Worm (Caenorhabditis elegans) whole organism, young adult: ENCODE measurements around the gene Y97E10AR.3.

Experiments
- B0261.1 ChIP-seq: sonication (generic microtip); optimal IDR thresholded peaks from 2 replicates; lab custom pipeline; 2016; ENCODE audit warnings: mild to moderate bottlenecking, missing genetic modification characterization, moderate library complexity, missing compliant biosample characterization
- B0336.3 ChIP-seq: fragments of 200-800 bp; sonication (Bioruptor generic); IDR thresholded peaks from 2 replicates; pipeline ENCODE4 v1.3.6; 2022; ENCODE audit warnings: missing genetic modification characterization, missing compliant biosample characterization
- C06A6.2 ChIP-seq: fragments of 200-800 bp; sonication (Bioruptor generic); conservative IDR thresholded peaks from 2 replicates; pipeline ENCODE4 v1.3.6; 2022; ENCODE audit warnings: missing genetic modification characterization, missing compliant biosample characterization
- F22D6.2 ChIP-seq: sonication (generic microtip); optimal IDR thresholded peaks from 2 replicates; lab custom pipeline; 2016; ENCODE audit warnings: mild to moderate bottlenecking, missing genetic modification characterization, missing compliant biosample characterization
- F33H1.4 ChIP-seq: fragments of 200-800 bp; sonication (Bioruptor generic); IDR thresholded peaks from 2 replicates; pipeline ENCODE4 v1.3.6; 2022; ENCODE audit warnings: missing genetic modification reagents, missing genetic modification characterization, missing compliant biosample characterization
- F39B2.1 ChIP-seq: fragments of 200-800 bp; sonication (Bioruptor generic); IDR thresholded peaks from 2 replicates; pipeline ENCODE4 v1.3.6; 2022; ENCODE audit warnings: missing genetic modification reagents, missing genetic modification characterization, missing compliant biosample characterization
- F49E8.2 ChIP-seq: sonication (generic microtip); optimal IDR thresholded peaks from 3 replicates; lab custom pipeline; 2017; ENCODE audit warnings: missing genetic modification characterization, mild to moderate bottlenecking, missing compliant biosample characterization, antibody characterized with exemption, moderate library complexity; ENCODE audit not compliant: insufficient read depth
- F57A8.1 ChIP-seq: fragments of 200-800 bp; sonication (Bioruptor generic); optimal IDR thresholded peaks from 2 replicates; lab custom pipeline; 2018; ENCODE audit warnings: mild to moderate bottlenecking, missing genetic modification characterization, moderate library complexity, missing compliant biosample characterization
- K12H6.12 ChIP-seq: fragments of 200-800 bp; sonication (Bioruptor generic); optimal IDR thresholded peaks from 2 replicates; lab custom pipeline; 2018; ENCODE audit warnings: mild to moderate bottlenecking, missing genetic modification characterization, missing compliant biosample characterization
- T07F8.4 ChIP-seq: sonication (generic microtip); optimal IDR thresholded peaks from 2 replicates; lab custom pipeline; 2016; ENCODE audit warnings: mild to moderate bottlenecking, missing genetic modification characterization, moderate library complexity, missing compliant biosample characterization
- Y53F4B.3 ChIP-seq: fragments of 200-800 bp; sonication (Bioruptor generic); IDR thresholded peaks from 2 replicates; pipeline ENCODE4 v1.3.6; 2022; ENCODE audit warnings: missing genetic modification reagents, missing genetic modification characterization, missing compliant biosample characterization
- Y53G8AR.9 ChIP-seq: fragments of 200-800 bp; sonication (Bioruptor generic); conservative IDR thresholded peaks from 2 replicates; pipeline ENCODE4 v1.3.6; 2022; ENCODE audit warnings: missing genetic modification reagents, missing genetic modification characterization, missing compliant biosample characterization
- Y67H2A.10 ChIP-seq: fragments of 200-800 bp; sonication (Bioruptor generic); conservative IDR thresholded peaks from 2 replicates; pipeline ENCODE4 v1.3.6; 2022; ENCODE audit warnings: missing genetic modification reagents, missing genetic modification characterization, missing compliant biosample characterization
- bed-2 ChIP-seq: fragments of 200-800 bp; sonication (Bioruptor generic); IDR thresholded peaks from 2 replicates; pipeline ENCODE4 v1.3.6; 2022; ENCODE audit warnings: missing genetic modification reagents, missing genetic modification characterization, missing compliant biosample characterization
- ceh-100 ChIP-seq: fragments of 200-800 bp; sonication (Bioruptor generic); IDR thresholded peaks from 2 replicates; pipeline ENCODE4 v1.3.6; 2022; ENCODE audit warnings: missing genetic modification reagents, missing genetic modification characterization, missing compliant biosample characterization
- ceh-27 ChIP-seq: fragments of 200-800 bp; sonication (Bioruptor generic); optimal IDR thresholded peaks from 2 replicates; lab custom pipeline; 2018; ENCODE audit warnings: mild to moderate bottlenecking, missing genetic modification characterization, moderate library complexity, missing compliant biosample characterization
- dpl-1 ChIP-seq: fragments of 150-350 bp; optimal IDR thresholded peaks from 2 replicates; lab custom pipeline; 2014; ENCODE audit warnings: missing biosample characterization, missing genetic modification reagents, missing genetic modification characterization
- efl-1 ChIP-seq: fragments of 150-350 bp; optimal IDR thresholded peaks from 2 replicates; lab custom pipeline; 2014; ENCODE audit warnings: missing biosample characterization, missing genetic modification reagents, missing genetic modification characterization
- ekl-4 ChIP-seq: fragments of 200-800 bp; sonication (Bioruptor generic); IDR thresholded peaks from 2 replicates; pipeline ENCODE4 v1.3.6; 2022; ENCODE audit warnings: missing genetic modification reagents, missing genetic modification characterization, missing compliant biosample characterization
- him-1 ChIP-seq: sonication (generic microtip); optimal IDR thresholded peaks from 2 replicates; lab custom pipeline; 2016; ENCODE audit warnings: missing genotype, missing genetic modification reagents, missing genetic modification characterization, missing compliant biosample characterization
- hlh-12 ChIP-seq: sonication (generic microtip); optimal IDR thresholded peaks from 2 replicates; lab custom pipeline; 2016; ENCODE audit warnings: missing genetic modification characterization, missing compliant biosample characterization
- lag-1 ChIP-seq: fragments of 200-800 bp; sonication (Bioruptor generic); IDR thresholded peaks from 2 replicates; pipeline ENCODE4 v1.3.6; 2022; ENCODE audit warnings: missing genetic modification reagents, missing genetic modification characterization, missing compliant biosample characterization
- lin-35 ChIP-seq, 3 experiments: fragments of 150-350 bp in 2 of 3; sonication (generic microtip) in 1 of 3; optimal IDR thresholded peaks; 2 replicates each; lab custom pipeline; 2014 to 2018; ENCODE audit warnings: missing biosample characterization in 3 of 3, missing genetic modification characterization in 3 of 3, missing genetic modification reagents in 3 of 3
- lsy-27 ChIP-seq: sonication (generic microtip); optimal IDR thresholded peaks from 2 replicates; lab custom pipeline; 2017; ENCODE audit warnings: missing genetic modification characterization, mild to moderate bottlenecking, missing compliant biosample characterization, antibody characterized with exemption, missing genotype, borderline replicate concordance; ENCODE audit not compliant: insufficient read depth
- madf-10 ChIP-seq: sonication (generic microtip); optimal IDR thresholded peaks from 2 replicates; lab custom pipeline; 2016; ENCODE audit warnings: mild to moderate bottlenecking, missing genetic modification characterization, missing compliant biosample characterization
- madf-8 ChIP-seq: fragments of 200-800 bp; sonication (Bioruptor generic); conservative IDR thresholded peaks from 2 replicates; pipeline ENCODE4 v1.3.6; 2022; ENCODE audit warnings: missing genetic modification reagents, missing genetic modification characterization, missing compliant biosample characterization
- mes-4 ChIP-seq: sonication (generic microtip); optimal IDR thresholded peaks from 2 replicates; lab custom pipeline; 2016; ENCODE audit warnings: missing genotype, missing genetic modification characterization, missing compliant biosample characterization
- nhr-120 ChIP-seq: fragments of 200-800 bp; sonication (Bioruptor generic); IDR thresholded peaks from 2 replicates; pipeline ENCODE4 v1.3.6; 2022; ENCODE audit warnings: missing genetic modification characterization, missing compliant biosample characterization
- nhr-80 ChIP-seq: sonication (generic microtip); optimal IDR thresholded peaks from 2 replicates; lab custom pipeline; 2016; ENCODE audit warnings: missing genetic modification characterization, missing compliant biosample characterization
- rcor-1 ChIP-seq: fragments of 200-800 bp; sonication (Bioruptor generic); IDR thresholded peaks from 2 replicates; pipeline ENCODE4 v1.3.6; 2022; ENCODE audit warnings: missing genetic modification reagents, missing genetic modification characterization, missing compliant biosample characterization
- repo-1 ChIP-seq: sonication (generic microtip); optimal IDR thresholded peaks from 2 replicates; lab custom pipeline; 2017; ENCODE audit warnings: mild to moderate bottlenecking, missing genetic modification characterization, missing compliant biosample characterization
- rpc-1 ChIP-seq, 2 experiments: fragments of 150-350 bp in 1 of 2; sonication (generic microtip) in 1 of 2; optimal IDR thresholded peaks; 2 replicates each; lab custom pipeline; 2014 to 2018; ENCODE audit warnings: missing biosample characterization in 1 of 2, missing genetic modification characterization in 1 of 2, missing genetic modification reagents in 1 of 2, missing genotype in 1 of 2
- snpc-1.1 ChIP-seq: sonication (generic microtip); optimal IDR thresholded peaks from 2 replicates; lab custom pipeline; 2017; ENCODE audit warnings: missing genetic modification characterization, mild to moderate bottlenecking, missing compliant biosample characterization, antibody characterized with exemption, moderate library complexity, missing genotype, missing genetic modification reagents; ENCODE audit not compliant: insufficient read depth
- snpc-4 ChIP-seq, 5 experiments: fragments of 150-350 bp in 1 of 5; sonication (generic microtip) in 4 of 5; optimal IDR thresholded peaks; 2 replicates each; lab custom pipeline; 2014 to 2018; ENCODE audit warnings: missing genetic modification characterization in 5 of 5, missing biosample characterization in 3 of 5, antibody characterized with exemption in 2 of 5, mild to moderate bottlenecking in 2 of 5, missing compliant biosample characterization in 2 of 5, missing genotype in 2 of 5, moderate library complexity in 2 of 5, missing genetic modification reagents in 1 of 5
- somi-1 ChIP-seq: fragments of 200-800 bp; sonication (Bioruptor generic); optimal IDR thresholded peaks from 2 replicates; lab custom pipeline; 2018; ENCODE audit warnings: mild to moderate bottlenecking, missing genetic modification characterization, missing compliant biosample characterization
- sptf-2 ChIP-seq: fragments of 200-800 bp; sonication (Bioruptor generic); optimal IDR thresholded peaks from 2 replicates; lab custom pipeline; 2018; ENCODE audit warnings: mild to moderate bottlenecking, missing genetic modification characterization, missing compliant biosample characterization
- tlf-1 ChIP-seq: fragments of 200-800 bp; sonication (Bioruptor generic); optimal IDR thresholded peaks from 2 replicates; lab custom pipeline; 2018; ENCODE audit warnings: mild to moderate bottlenecking, missing genetic modification characterization, missing compliant biosample characterization
- zfh-2 ChIP-seq: fragments of 200-800 bp; sonication (Bioruptor generic); conservative IDR thresholded peaks from 2 replicates; pipeline ENCODE4 v1.3.6; 2022; ENCODE audit warnings: missing genetic modification reagents, missing genetic modification characterization, missing compliant biosample characterization
- ztf-3 ChIP-seq: fragments of 200-800 bp; sonication (Bioruptor generic); optimal IDR thresholded peaks from 2 replicates; lab custom pipeline; 2018; ENCODE audit warnings: mild to moderate bottlenecking, missing genetic modification characterization, missing compliant biosample characterization

Y97E10AR.3 gene

ce11 chrV:8031121-8031520, 23.8 kb upstream of the Y97E10AR.3 start, which contains the start of gene vars-1 (continued):
- TF ChIP-seq ceh-27 (GFP tag; lab: Kevin White, UChicago) (no peak), dpl-1 (GFP tag; lab: Kevin White, UChicago) (peak; percentile 42), lin-35 (GFP tag; optimal IDR thresholded peaks at IDR 0.05; lab: Kevin White, UChicago) (peak in 2 of 3 experiments; percentile 18 to 77), madf-10 (tag; lab: Kevin White, UChicago) (no peak), madf-8 (GFP tag; lab: Robert Waterston, UW) (no peak), F57A8.1 (GFP tag; lab: Kevin White, UChicago) (no peak), lsy-27 (no peak), sptf-2 (GFP tag; lab: Kevin White, UChicago) (no peak), snpc-4 (GFP tag; optimal IDR thresholded peaks at IDR 0.05; lab: Kevin White, UChicago) (no peak), snpc-4 (tag; optimal IDR thresholded peaks at IDR 0.05; lab: Kevin White, UChicago) (peak in 2 of 4 experiments; percentile 11 to 50), F33H1.4 (GFP tag; lab: Robert Waterston, UW) (peak; percentile 35; the same call in 1 of the 2 replicates), repo-1 (tag; lab: Kevin White, UChicago) (no peak), ceh-100 (GFP tag; lab: Robert Waterston, UW) (no peak), him-1 (tag; lab: Kevin White, UChicago) (no peak), hlh-12 (tag; lab: Kevin White, UChicago) (no peak), B0261.1 (tag; lab: Kevin White, UChicago) (no peak), F49E8.2 (tag; lab: Kevin White, UChicago) (peak; percentile 77), C06A6.2 (GFP tag; lab: Robert Waterston, UW) (no peak), F39B2.1 (GFP tag; lab: Robert Waterston, UW) (no peak), zfh-2 (GFP tag; lab: Robert Waterston, UW) (no peak), somi-1 (GFP tag; lab: Kevin White, UChicago) (no peak), ekl-4 (GFP tag; lab: Robert Waterston, UW) (0 out of 2 replicates have a peak, but pooled peaks have one; percentile 47), F22D6.2 (tag; lab: Kevin White, UChicago) (no peak), T07F8.4 (tag; lab: Kevin White, UChicago) (no peak), nhr-120 (GFP tag; lab: Robert Waterston, UW) (no peak), ztf-3 (GFP tag; lab: Kevin White, UChicago) (no peak), snpc-1.1 (tag; lab: Kevin White, UChicago) (peak; percentile 43), rcor-1 (GFP tag; lab: Robert Waterston, UW) (no peak), K12H6.12 (tag; lab: Kevin White, UChicago) (no peak), B0336.3 (GFP tag; lab: Robert Waterston, UW) (peak; percentile 55), Y53G8AR.9 (no peak; the same call in 1 of the 2 replicates), Y67H2A.10 (no peak), mes-4 (tag; lab: Kevin White, UChicago) (no peak), efl-1 (GFP tag; lab: Kevin White, UChicago) (peak; percentile 69), rpc-1 (optimal IDR thresholded peaks at IDR 0.05; lab: Kevin White, UChicago) (no peak), rpc-1 (tag; optimal IDR thresholded peaks at IDR 0.05; lab: Kevin White, UChicago) (no peak), tlf-1 (GFP tag; lab: Kevin White, UChicago) (peak; percentile 51), Y53F4B.3 (GFP tag; lab: Robert Waterston, UW) (no peak), lag-1 (GFP tag; lab: Robert Waterston, UW) (no peak), bed-2 (GFP tag; lab: Robert Waterston, UW) (no peak), nhr-80 (tag; lab: Kevin White, UChicago) (no peak)
